Worm (Caenorhabditis elegans): ENCODE measurements around the gene srd-11.
A peak's percentile ranks its signal among the peaks of the same experiment; 100 is the strongest.

Gene srd-11

ce11 chrV:13609806-13610205, 9.8 kb downstream of the srd-11 start:
- no peak for TF ChIP-seq crh-2 (tag; optimal IDR thresholded peaks at IDR 0.05)
- peak; percentile 20 for TF ChIP-seq nhr-21 (tag; optimal IDR thresholded peaks at IDR 0.05)

ce11 chrV:13608486-13608885, 11.2 kb downstream of the srd-11 start:
- TF ChIP-seq sem-4 (tag; optimal IDR thresholded peaks at IDR 0.05) (no peak), ztf-1 (GFP tag; conservative IDR thresholded peaks at IDR 0.05) (no peak), nhr-11 (tag; optimal IDR thresholded peaks at IDR 0.05) (no peak), Y55F3AM.14 (GFP tag; optimal IDR thresholded peaks at IDR 0.05) (no peak), sma-3 (GFP tag; optimal IDR thresholded peaks at IDR 0.05) (peak; percentile 60), peb-1 (tag; optimal IDR thresholded peaks at IDR 0.05) (no peak), F13H6.1 (tag; optimal IDR thresholded peaks at IDR 0.05) (no peak), mab-5 (tag; optimal IDR thresholded peaks at IDR 0.05) (no peak), blmp-1 (tag; optimal IDR thresholded peaks at IDR 0.05; ENCODE audit: insufficient read depth) (peak; percentile 90), nhr-25 (tag; optimal IDR thresholded peaks at IDR 0.05) (peak; percentile 36), alr-1 (tag; optimal IDR thresholded peaks at IDR 0.05) (no peak), nhr-77 (tag; optimal IDR thresholded peaks at IDR 0.05) (no peak), crh-2 (tag; optimal IDR thresholded peaks at IDR 0.05) (peak; percentile 15), R02D3.7 (tag; optimal IDR thresholded peaks at IDR 0.05) (no peak), zag-1 (tag; optimal IDR thresholded peaks at IDR 0.05) (no peak), lin-13 (GFP tag; optimal IDR thresholded peaks at IDR 0.05) (no peak), sma-9 (GFP tag; optimal IDR thresholded peaks at IDR 0.05) (peak; percentile 44), sma-9 (tag; optimal IDR thresholded peaks at IDR 0.05) (no peak)

ce11 chrV:13606651-13607242, 12.9 kb downstream of the srd-11 start, which contains the start of gene fmo-4:
TSS of gene fmo-4 (minus strand) at chrV:13606701.
- TF ChIP-seq nhr-77 (tag; optimal IDR thresholded peaks at IDR 0.05) (no peak), nhr-21 (tag; optimal IDR thresholded peaks at IDR 0.05) (peak; percentile 71), nhr-10 (tag; optimal IDR thresholded peaks at IDR 0.05) (no peak), skn-1 (tag; optimal IDR thresholded peaks at IDR 0.05) (no peak), unc-55 (GFP tag; optimal IDR thresholded peaks at IDR 0.05) (no peak), nhr-237 (tag; optimal IDR thresholded peaks at IDR 0.05) (no peak), dmd-4 (tag; optimal IDR thresholded peaks at IDR 0.05) (no peak), nhr-25 (tag; optimal IDR thresholded peaks at IDR 0.05) (peak; percentile 9), C34F6.9 (tag; optimal IDR thresholded peaks at IDR 0.05) (no peak), R02D3.7 (tag; optimal IDR thresholded peaks at IDR 0.05) (no peak), crh-2 (tag; optimal IDR thresholded peaks at IDR 0.05) (no peak), nhr-11 (tag; optimal IDR thresholded peaks at IDR 0.05) (no peak), blmp-1 (tag; optimal IDR thresholded peaks at IDR 0.05; ENCODE audit: insufficient read depth) (no peak), Y55F3AM.14 (GFP tag; optimal IDR thresholded peaks at IDR 0.05) (peak; percentile 33), egl-27 (tag; optimal IDR thresholded peaks at IDR 0.05) (no peak), mdl-1 (tag; optimal IDR thresholded peaks at IDR 0.05) (no peak), sem-4 (tag; optimal IDR thresholded peaks at IDR 0.05) (no peak), lin-11 (tag; optimal IDR thresholded peaks at IDR 0.05) (no peak), sma-3 (GFP tag; optimal IDR thresholded peaks at IDR 0.05) (no peak), F13H6.1 (tag; optimal IDR thresholded peaks at IDR 0.05) (no peak), gmeb-1 (tag; optimal IDR thresholded peaks at IDR 0.05) (no peak), elt-3 (tag; optimal IDR thresholded peaks at IDR 0.05) (no peak), peb-1 (tag; optimal IDR thresholded peaks at IDR 0.05) (no peak)

DNA sequence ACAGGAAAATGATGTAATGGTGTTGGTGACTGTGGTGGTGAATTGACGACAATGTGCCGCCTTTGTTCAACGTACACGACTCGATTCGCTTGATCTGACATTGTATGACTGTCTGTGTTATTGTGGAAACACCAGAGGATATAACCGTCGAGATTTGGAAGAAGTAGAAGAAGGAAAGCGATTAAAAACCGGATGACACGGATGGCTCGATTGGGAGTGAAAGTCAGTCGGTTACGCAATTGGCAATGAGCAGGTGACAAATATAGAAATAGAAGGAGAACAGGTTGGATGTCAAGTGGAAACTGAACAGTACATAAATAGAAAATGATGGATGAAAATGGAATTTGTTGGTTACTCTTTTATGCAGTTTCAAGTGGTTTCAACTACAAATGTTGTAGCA, 18.8 kb downstream of the srd-11 start, which contains the start of gene rdy-2:
Gene rdy-2 (minus strand): TSS at position 101 of the 400 bp plus-strand sequence.
- no peak for TF ChIP-seq lin-13 (GFP tag; optimal IDR thresholded peaks at IDR 0.05)
- TF ChIP-seq lsy-2 (tag; optimal IDR thresholded peaks at IDR 0.05) = no peak

DNA sequence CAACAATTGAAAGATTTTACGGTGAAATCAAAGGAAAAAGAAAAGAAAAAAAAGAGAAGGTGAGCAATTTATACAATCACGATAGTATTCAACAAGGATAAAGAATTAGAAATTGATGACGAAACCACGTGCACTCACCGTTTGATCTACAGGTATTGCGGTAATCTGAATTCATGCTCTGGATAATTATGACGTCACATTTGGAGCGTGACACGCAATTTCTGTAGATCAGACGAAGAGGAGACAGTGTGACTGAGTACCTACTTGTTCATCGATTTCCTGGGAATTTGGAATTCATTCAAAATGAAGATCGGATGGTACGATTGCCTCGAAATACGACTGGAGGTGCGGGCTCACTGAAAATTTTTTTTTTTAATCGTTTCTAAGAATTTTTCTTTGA, 21.3 kb downstream of the srd-11 start:
- no peak for TF ChIP-seq sem-4 (tag; optimal IDR thresholded peaks at IDR 0.05)
- TF ChIP-seq dmd-4 (tag; optimal IDR thresholded peaks at IDR 0.05) = no peak

DNA sequence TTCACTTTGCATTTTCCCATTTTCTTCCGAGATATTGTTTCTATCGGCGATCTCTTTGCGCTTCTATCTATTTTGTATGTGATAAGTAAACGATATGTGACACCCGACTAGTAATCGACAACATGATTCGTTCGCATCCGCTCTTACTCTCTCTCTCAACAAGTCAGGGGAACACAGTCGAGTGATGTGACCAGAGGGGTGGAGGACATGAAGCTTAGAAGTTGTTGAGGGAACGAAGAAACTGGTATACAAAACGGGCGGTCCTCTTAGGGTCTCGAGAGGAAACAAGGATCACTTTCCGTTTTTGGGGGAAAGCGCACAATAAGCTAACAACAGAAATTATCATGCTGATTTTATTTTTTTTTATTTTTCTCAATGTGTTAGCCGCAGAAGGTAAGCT, 26.6 kb downstream of the srd-11 start, which contains the start of gene F53F4.4:
Gene F53F4.4 (plus strand): TSS at position 301 of the 400 bp plus-strand sequence.
- TF ChIP-seq nhr-23 (tag; optimal IDR thresholded peaks at IDR 0.05) = no peak
